Worm (Caenorhabditis elegans) whole organism, L4 larva: Measurements from ENCODE around the gene Y40H7A.4.
"Not testable (repeated sequence)": the region's sequence is repeated elsewhere in the genome, so short reads cannot be mapped to it uniquely, and the experiment has no call there.

Experiments used
- F10B5.3 ChIP-seq: sonication (generic microtip); optimal IDR thresholded peaks from 2 replicates; lab custom pipeline; 2016; ENCODE audit warnings: mild to moderate bottlenecking, missing genetic modification characterization, missing compliant biosample characterization
- F26F4.8 ChIP-seq: fragments of 200-800 bp; sonication (Bioruptor generic); conservative IDR thresholded peaks from 2 replicates; pipeline ENCODE4 v1.3.6; 2022; ENCODE audit warnings: missing genetic modification characterization, missing compliant biosample characterization
- F44E2.7 ChIP-seq: fragments of 200-800 bp; sonication (Bioruptor generic); IDR thresholded peaks from 2 replicates; pipeline ENCODE4 v2.1.2; 2022; ENCODE audit warnings: missing genetic modification characterization, missing compliant biosample characterization
- R02D3.7 ChIP-seq: fragments of 150-350 bp; sonication (generic microtip); optimal IDR thresholded peaks from 3 replicates; lab custom pipeline; 2014; ENCODE audit warnings: missing biosample characterization, missing genetic modification characterization
- T20F7.1 ChIP-seq: fragments of 200-800 bp; sonication (Bioruptor generic); optimal IDR thresholded peaks from 2 replicates; lab custom pipeline; 2018; ENCODE audit warnings: mild to moderate bottlenecking, missing genetic modification characterization, missing compliant biosample characterization
- Y105C5A.15 ChIP-seq: fragments of 200-800 bp; sonication (Bioruptor generic); IDR thresholded peaks from 2 replicates; pipeline ENCODE4 v1.3.6; 2022; ENCODE audit warnings: missing genetic modification characterization, missing compliant biosample characterization
- ZK337.2 ChIP-seq: fragments of 200-800 bp; sonication (Bioruptor generic); IDR thresholded peaks from 2 replicates; pipeline ENCODE4 v1.3.6; 2022; ENCODE audit warnings: missing genetic modification reagents, missing genetic modification characterization, missing compliant biosample characterization
- arid-1 ChIP-seq: fragments of 200-800 bp; sonication (Bioruptor generic); conservative IDR thresholded peaks from 2 replicates; pipeline ENCODE4 v1.3.6; 2022; ENCODE audit warnings: missing genetic modification reagents, missing genetic modification characterization, missing compliant biosample characterization
- attf-4 ChIP-seq: sonication (generic microtip); optimal IDR thresholded peaks from 3 replicates; lab custom pipeline; 2017; ENCODE audit warnings: missing biosample characterization, missing genetic modification characterization
- ceh-20 ChIP-seq: fragments of 200-800 bp; sonication (Bioruptor generic); IDR thresholded peaks from 2 replicates; pipeline ENCODE4 v1.3.6; 2022; ENCODE audit warnings: missing genetic modification reagents, missing genetic modification characterization, missing compliant biosample characterization
- daf-8 ChIP-seq: fragments of 200-800 bp; sonication (Bioruptor generic); IDR thresholded peaks from 2 replicates; pipeline ENCODE4 v1.3.6; 2022; ENCODE audit warnings: missing genetic modification characterization, missing compliant biosample characterization
- gei-8 ChIP-seq: fragments of 200-800 bp; sonication (Bioruptor generic); optimal IDR thresholded peaks from 2 replicates; lab custom pipeline; 2018; ENCODE audit warnings: mild to moderate bottlenecking, missing genetic modification characterization, missing compliant biosample characterization
- hif-1 ChIP-seq, 2 experiments: sonication (generic microtip); optimal IDR thresholded peaks; 2 replicates each; lab custom pipeline; 2016 to 2017; ENCODE audit warnings: missing compliant biosample characterization in 2 of 2, missing genetic modification characterization in 2 of 2, missing genetic modification reagents in 2 of 2, missing genotype in 2 of 2, mild to moderate bottlenecking in 1 of 2
- hlh-11 ChIP-seq: fragments of 200-800 bp; sonication (Bioruptor generic); optimal IDR thresholded peaks from 2 replicates; lab custom pipeline; 2018; ENCODE audit warnings: mild to moderate bottlenecking, missing genetic modification characterization, missing compliant biosample characterization
- hmg-1.1 ChIP-seq: fragments of 200-800 bp; sonication (Bioruptor generic); IDR thresholded peaks from 2 replicates; pipeline ENCODE4 v1.3.6; 2022; ENCODE audit warnings: missing genetic modification reagents, missing genetic modification characterization, missing compliant biosample characterization
- lin-1 ChIP-seq: fragments of 200-800 bp; sonication (Bioruptor generic); IDR thresholded peaks from 2 replicates; pipeline ENCODE4 v1.3.6; 2022; ENCODE audit warnings: missing genetic modification reagents, missing genetic modification characterization, missing compliant biosample characterization
- lin-13 ChIP-seq: fragments of 150-350 bp; optimal IDR thresholded peaks from 2 replicates; lab custom pipeline; 2014; ENCODE audit warnings: missing biosample characterization, missing genetic modification reagents, missing genetic modification characterization
- lin-15B ChIP-seq: fragments of 150-350 bp; sonication (generic microtip); optimal IDR thresholded peaks from 3 replicates; lab custom pipeline; 2014; ENCODE audit warnings: missing biosample characterization, missing genetic modification characterization
- lin-29 ChIP-seq: fragments of 200-800 bp; sonication (Bioruptor generic); IDR thresholded peaks from 2 replicates; pipeline ENCODE4 v1.3.6; 2022; ENCODE audit warnings: missing genetic modification reagents, missing genetic modification characterization, missing compliant biosample characterization
- lin-39 ChIP-seq: fragments of 150-350 bp; optimal IDR thresholded peaks from 2 replicates; lab custom pipeline; 2014; ENCODE audit warnings: missing biosample characterization, missing genetic modification reagents, missing genetic modification characterization
- lsy-2 ChIP-seq, 2 experiments: fragments of 150-350 bp in 1 of 2; sonication (generic microtip) in 1 of 2; optimal IDR thresholded peaks; 2 replicates each; lab custom pipeline; 2014 to 2017; ENCODE audit warnings: missing biosample characterization in 2 of 2, missing genetic modification characterization in 2 of 2
- mep-1 ChIP-seq: fragments of 150-350 bp; sonication (generic microtip); optimal IDR thresholded peaks from 3 replicates; lab custom pipeline; 2014; ENCODE audit warnings: missing biosample characterization, missing genetic modification characterization
- nhr-102 ChIP-seq: sonication (generic microtip); optimal IDR thresholded peaks from 2 replicates; lab custom pipeline; 2016; ENCODE audit warnings: mild to moderate bottlenecking, missing genetic modification characterization, moderate library complexity, missing compliant biosample characterization
- nhr-25 ChIP-seq: sonication (generic microtip); optimal IDR thresholded peaks from 2 replicates; lab custom pipeline; 2017; ENCODE audit warnings: missing genetic modification characterization, mild to moderate bottlenecking, missing compliant biosample characterization, antibody characterized with exemption, moderate library complexity, borderline replicate concordance; ENCODE audit not compliant: insufficient read depth
- nhr-41 ChIP-seq: fragments of 200-800 bp; sonication (Bioruptor generic); IDR thresholded peaks from 2 replicates; pipeline ENCODE4 v1.3.6; 2022; ENCODE audit warnings: missing genetic modification reagents, missing genetic modification characterization, missing compliant biosample characterization
- nhr-48 ChIP-seq: sonication (generic microtip); optimal IDR thresholded peaks from 2 replicates; lab custom pipeline; 2016; ENCODE audit warnings: mild to moderate bottlenecking, missing genetic modification characterization, missing compliant biosample characterization
- pha-4 ChIP-seq, 2 experiments: fragments of 150-350 bp in 1 of 2; fragments of 200-800 bp in 1 of 2; sonication (Bioruptor generic) in 1 of 2; IDR thresholded peaks in 1 of 2; optimal IDR thresholded peaks in 1 of 2; 2 replicates each; pipeline versions ENCODE4 v1.3.6 to Lab custom; 2014 to 2022; ENCODE audit warnings: missing genetic modification characterization in 2 of 2, missing genetic modification reagents in 2 of 2, missing biosample characterization in 1 of 2, missing compliant biosample characterization in 1 of 2
- saeg-2 ChIP-seq: fragments of 200-800 bp; sonication (Bioruptor generic); IDR thresholded peaks from 2 replicates; pipeline ENCODE4 v1.3.6; 2022; ENCODE audit warnings: missing genetic modification reagents, missing genetic modification characterization, missing compliant biosample characterization
- sdz-12 ChIP-seq: fragments of 200-800 bp; sonication (Bioruptor generic); optimal IDR thresholded peaks from 2 replicates; lab custom pipeline; 2018; ENCODE audit warnings: mild to moderate bottlenecking, missing genetic modification characterization, missing compliant biosample characterization
- set-16 ChIP-seq: fragments of 200-800 bp; sonication (Bioruptor generic); IDR thresholded peaks from 2 replicates; pipeline ENCODE4 v1.3.6; 2022; ENCODE audit warnings: missing genetic modification reagents, missing genetic modification characterization, missing compliant biosample characterization
- snpc-1.2 ChIP-seq: fragments of 200-800 bp; sonication (Bioruptor generic); IDR thresholded peaks from 2 replicates; pipeline ENCODE4 v1.3.6; 2022; ENCODE audit warnings: missing genetic modification reagents, missing genetic modification characterization, missing compliant biosample characterization
- snpc-4 ChIP-seq: fragments of 150-350 bp; optimal IDR thresholded peaks from 2 replicates; lab custom pipeline; 2014; ENCODE audit warnings: missing biosample characterization, missing genetic modification characterization
- spr-3 ChIP-seq: fragments of 200-800 bp; sonication (Bioruptor generic); optimal IDR thresholded peaks from 2 replicates; lab custom pipeline; 2018; ENCODE audit warnings: mild to moderate bottlenecking, missing genetic modification characterization, missing compliant biosample characterization
- unc-62 ChIP-seq, 3 experiments: fragments of 150-350 bp in 1 of 3; sonication (generic microtip); optimal IDR thresholded peaks in 2 of 3; peaks in 1 of 3; 1 replicate in 1 of 3; 2 replicates in 2 of 3; lab custom pipeline; 2014 to 2017; ENCODE audit warnings: missing biosample characterization in 3 of 3, missing genetic modification characterization in 3 of 3, missing genetic modification reagents in 3 of 3, missing genotype in 1 of 3
- zag-1 ChIP-seq: fragments of 150-350 bp; optimal IDR thresholded peaks from 2 replicates; lab custom pipeline; 2014; ENCODE audit warnings: missing biosample characterization, missing genetic modification characterization

Gene Y40H7A.4

DNA sequence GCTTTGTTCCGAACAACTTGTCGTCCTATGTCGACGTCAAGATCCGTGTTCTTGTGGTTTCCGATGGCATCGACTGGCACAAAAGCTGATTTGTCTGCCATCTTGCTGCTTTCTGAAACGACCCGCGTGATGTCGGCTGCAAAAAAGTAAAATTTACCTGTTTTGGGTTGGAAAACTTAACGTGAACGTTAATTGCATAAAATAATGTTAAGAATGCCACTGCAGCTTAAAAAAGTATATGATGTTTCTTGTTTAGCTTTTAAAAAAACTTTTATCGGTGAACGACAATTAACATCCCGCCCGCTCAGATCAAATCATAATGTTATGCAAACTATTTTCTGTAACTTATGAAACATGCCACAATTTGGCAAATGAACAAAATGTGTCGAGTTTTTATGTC is 41.4 kb downstream of the Y40H7A.4 start, which contains the start of gene M199.8:
Gene M199.8, minus strand, starts transcription at position 101 of the 400 bp plus-strand sequence.
- not testable (repeated sequence) for TF ChIP-seq F44E2.7 (GFP tag; lab: Robert Waterston, UW); nhr-41; snpc-1.2 (GFP tag; lab: Robert Waterston, UW)

DNA sequence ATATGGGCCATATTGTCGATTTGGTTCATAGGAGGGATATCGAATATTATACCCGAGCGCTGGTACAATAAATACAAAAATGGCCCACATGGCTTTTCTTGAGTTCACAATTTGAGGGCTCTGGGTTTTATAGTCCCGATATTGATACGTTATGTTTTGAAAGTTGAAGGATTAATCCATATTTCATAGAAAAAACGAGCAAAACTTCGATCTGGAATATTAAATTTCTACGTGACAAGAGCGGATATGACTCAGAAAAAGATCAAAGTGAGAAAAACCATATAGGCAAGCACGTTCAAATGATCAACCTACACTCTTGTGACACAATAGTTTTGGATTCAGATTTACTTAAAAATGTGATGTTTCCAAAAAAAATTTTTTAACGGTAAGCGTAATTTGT is 43.6 kb downstream of the Y40H7A.4 start, which contains the start of gene col-135:
Gene col-135, minus strand, starts transcription at position 101 of the 400 bp plus-strand sequence.
- TF ChIP-seq unc-62 (GFP tag; optimal IDR thresholded peaks at IDR 0.05 in 1 of 2; lab: Kevin White, UChicago) (peak in 1 of 2 experiments; percentile 35), unc-62 (tag; optimal IDR thresholded peaks at IDR 0.05; lab: Kevin White, UChicago) (no peak), lin-39 (no peak), spr-3 (GFP tag; lab: Kevin White, UChicago) (no peak), saeg-2 (GFP tag; lab: Robert Waterston, UW) (no peak)

DNA sequence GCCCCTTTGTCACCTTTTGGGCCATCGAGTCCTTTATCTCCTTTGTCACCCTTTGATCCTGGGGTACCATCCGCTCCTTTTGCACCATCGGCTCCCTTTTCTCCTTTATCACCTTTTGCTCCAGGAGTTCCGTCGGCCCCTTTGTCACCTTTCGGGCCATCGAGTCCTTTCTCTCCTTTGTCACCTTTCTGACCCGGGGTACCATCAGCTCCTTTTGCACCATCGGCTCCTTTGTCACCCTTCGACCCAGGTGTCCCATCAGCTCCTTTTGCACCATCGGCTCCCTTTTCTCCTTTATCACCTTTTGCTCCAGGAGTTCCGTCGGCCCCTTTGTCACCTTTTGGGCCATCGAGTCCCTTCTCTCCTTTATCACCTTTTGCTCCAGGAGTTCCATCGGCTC is 45.1 kb downstream of the Y40H7A.4 start:
- TF ChIP-seq set-16 (GFP tag; lab: Robert Waterston, UW) (peak; percentile 74), Y105C5A.15 (0 out of 2 replicates have a peak, but pooled peaks have one; percentile 8)

DNA sequence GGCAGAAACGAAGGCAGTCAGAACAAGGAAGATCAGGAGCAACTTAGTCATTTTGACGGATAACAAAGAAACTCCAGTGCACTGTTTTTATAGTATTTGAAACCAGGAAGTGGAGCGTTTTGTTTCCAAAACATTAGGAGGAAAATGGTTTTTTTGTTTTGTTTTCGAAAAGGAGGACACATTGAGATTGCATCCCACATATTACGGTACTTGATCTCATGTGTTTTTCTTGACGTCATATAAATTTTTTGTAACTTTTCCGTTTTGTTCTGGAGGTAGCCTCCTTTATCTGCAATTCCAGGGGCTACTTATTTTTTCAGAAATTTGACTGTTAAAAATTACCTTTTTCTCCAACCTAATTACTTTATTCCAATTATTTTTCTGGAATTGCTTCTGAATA is 47.6 kb downstream of the Y40H7A.4 start, which contains the start of gene M199.9:
Gene M199.9, minus strand, starts transcription at position 101 of the 400 bp plus-strand sequence.
- TF ChIP-seq sdz-12 (no peak), nhr-48 (no peak), hlh-11 (tag; lab: Kevin White, UChicago) (no peak), lin-29 (GFP tag; lab: Robert Waterston, UW) (no peak), gei-8 (GFP tag; lab: Kevin White, UChicago) (no peak)

DNA sequence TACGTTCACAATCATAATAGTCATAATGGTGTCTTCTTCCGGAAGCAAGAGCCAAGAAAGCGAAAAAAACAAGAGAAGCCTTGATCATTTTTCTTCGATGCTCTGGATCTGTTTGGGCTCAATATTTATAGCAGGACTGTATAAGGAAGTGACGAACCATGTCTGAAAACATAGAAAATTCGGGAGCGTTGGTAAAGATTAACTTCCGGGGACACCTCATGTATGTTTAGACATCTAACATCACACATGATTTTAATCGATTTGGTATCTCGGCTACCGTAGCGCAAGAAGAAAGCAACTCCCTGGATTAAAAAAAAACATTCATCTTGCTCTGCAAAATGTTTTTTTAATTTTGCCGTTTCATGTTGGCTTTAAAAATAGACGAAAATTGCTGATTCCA is 49.3 kb downstream of the Y40H7A.4 start, which contains the start of gene clec-190:
Gene clec-190, minus strand, starts transcription at position 101 of the 400 bp plus-strand sequence.
- TF ChIP-seq unc-62 (GFP tag; optimal IDR thresholded peaks at IDR 0.05 in 1 of 2; lab: Kevin White, UChicago) (peak in 1 of 2 experiments; percentile 46), unc-62 (tag; optimal IDR thresholded peaks at IDR 0.05; lab: Kevin White, UChicago) (no peak), zag-1 (tag; lab: Kevin White, UChicago) (no peak)

DNA sequence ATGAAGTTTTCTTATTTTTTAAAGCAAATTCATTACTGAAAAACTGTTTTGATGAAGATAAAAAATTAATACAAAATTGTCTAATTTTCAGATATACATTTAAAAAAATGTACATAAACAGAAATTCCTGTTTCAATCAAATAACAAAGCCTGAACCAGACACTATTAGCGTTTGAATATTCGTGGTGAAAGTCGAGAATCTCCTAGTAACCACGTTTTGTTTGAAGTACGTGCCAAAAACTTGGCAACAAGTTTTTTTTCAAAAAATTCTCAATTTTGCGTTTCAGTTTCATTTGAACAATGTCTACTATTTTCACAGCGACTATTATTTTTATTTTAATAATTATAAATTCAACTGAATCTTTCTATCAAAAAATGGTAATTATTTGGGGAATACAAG is 52.5 kb downstream of the Y40H7A.4 start, which contains the start of gene M199.7:
Gene M199.7, plus strand, starts transcription at position 301 of the 400 bp plus-strand sequence.
- no peak for TF ChIP-seq saeg-2 (GFP tag; lab: Robert Waterston, UW)
- TF ChIP-seq Y105C5A.15 = no peak
- TF ChIP-seq daf-8 = no peak
- no peak for TF ChIP-seq gei-8 (GFP tag; lab: Kevin White, UChicago)
- TF ChIP-seq snpc-4 (tag; lab: Kevin White, UChicago) = no peak
- TF ChIP-seq lin-39 = no peak
- no peak for TF ChIP-seq nhr-102 (tag; lab: Kevin White, UChicago)
- TF ChIP-seq R02D3.7 (tag; lab: Kevin White, UChicago) = no peak
- no peak for TF ChIP-seq attf-4 (tag; lab: Kevin White, UChicago)
- TF ChIP-seq hif-1 (tag; optimal IDR thresholded peaks at IDR 0.05; lab: Kevin White, UChicago) = no peak
- TF ChIP-seq F26F4.8 (GFP tag; lab: Robert Waterston, UW) = no peak
- no peak for TF ChIP-seq ZK337.2 (GFP tag; lab: Robert Waterston, UW)
- TF ChIP-seq nhr-25 (tag; lab: Kevin White, UChicago) = no peak

DNA sequence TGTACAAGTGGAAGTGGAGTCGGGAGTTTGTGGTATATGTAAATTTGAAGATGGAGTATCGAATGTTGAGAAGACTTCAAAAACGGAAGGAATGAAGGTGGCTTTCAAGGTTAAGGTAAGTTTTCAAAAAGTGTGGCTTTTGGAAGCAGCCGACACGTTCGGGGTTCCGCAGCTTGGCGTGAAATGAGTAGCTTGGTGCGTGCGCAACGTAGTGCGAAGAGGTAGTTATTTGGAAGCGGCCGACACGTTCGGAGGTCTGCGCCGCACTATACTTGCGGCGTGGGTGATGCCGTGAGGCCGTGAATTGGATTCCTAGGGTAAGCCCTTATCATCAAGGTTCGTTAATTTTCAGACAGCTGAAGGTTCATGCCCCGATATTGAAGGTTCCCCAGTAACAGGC is 54.6 kb downstream of the Y40H7A.4 start, which contains the start of gene clec-189:
Gene clec-189, plus strand, starts transcription at position 92 of the 400 bp plus-strand sequence.
- TF ChIP-seq lin-1 (GFP tag; lab: Robert Waterston, UW) = no peak
- TF ChIP-seq snpc-1.2 (GFP tag; lab: Robert Waterston, UW) = peak; percentile 80
- no peak for TF ChIP-seq pha-4 (GFP tag; IDR thresholded peaks at IDR 0.05; lab: Robert Waterston, UW)
- TF ChIP-seq pha-4 (tag; optimal IDR thresholded peaks at IDR 0.05; lab: Kevin White, UChicago) = no peak
- no peak for TF ChIP-seq T20F7.1 (GFP tag; lab: Kevin White, UChicago)
- no peak for TF ChIP-seq lin-13
- TF ChIP-seq F10B5.3 = no peak
- TF ChIP-seq lsy-2 (tag; optimal IDR thresholded peaks at IDR 0.05; lab: Kevin White, UChicago) = no peak
- no peak for TF ChIP-seq hmg-1.1 (GFP tag; lab: Robert Waterston, UW)
- TF ChIP-seq hif-1 (tag; optimal IDR thresholded peaks at IDR 0.05; lab: Kevin White, UChicago) = no peak
- no peak for TF ChIP-seq zag-1 (tag; lab: Kevin White, UChicago)
- TF ChIP-seq ceh-20 (GFP tag; lab: Robert Waterston, UW) = no peak
- no peak for TF ChIP-seq gei-8 (GFP tag; lab: Kevin White, UChicago)
- no peak for TF ChIP-seq arid-1 (GFP tag; lab: Robert Waterston, UW)
- TF ChIP-seq lin-15B (tag; lab: Kevin White, UChicago) = no peak
- 0 out of 2 replicates have a peak, but pooled peaks have one; percentile 19 for TF ChIP-seq set-16 (GFP tag; lab: Robert Waterston, UW)
- TF ChIP-seq lin-39 = no peak
- TF ChIP-seq mep-1 (tag; lab: Kevin White, UChicago) = no peak
- TF ChIP-seq, all 104 proteins: peak for 2
